Fruit fly (Drosophila melanogaster): ENCODE results near the gene Snmp1.

Snmp1 gene

DNA sequence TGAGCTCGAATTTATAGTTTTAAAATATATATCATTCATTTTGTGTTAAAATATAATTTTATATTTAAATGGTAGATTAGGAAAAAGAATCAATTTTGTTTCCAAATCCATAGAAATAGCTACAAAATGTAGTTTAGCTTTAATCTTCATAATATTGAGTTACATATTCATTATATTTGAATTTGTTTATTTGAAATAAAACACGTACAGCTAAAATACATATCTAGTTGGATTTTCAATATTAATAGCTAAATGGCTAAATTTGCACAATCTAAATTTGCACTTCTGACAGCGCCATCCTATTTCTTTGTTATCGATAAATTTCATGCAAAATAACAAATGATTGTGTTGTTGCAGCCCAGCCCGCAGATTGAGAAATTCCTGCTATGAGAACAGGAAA, 34.1 kb downstream of the Snmp1 start, which contains the start of gene Usp8 (continued):
- peak; percentile 8 for TF ChIP-seq CG18619 (GFP tag; optimal IDR thresholded peaks at IDR 0.05)
- TF ChIP-seq Sry-δ (GFP tag; optimal IDR thresholded peaks at IDR 0.05): no peak
- peak; percentile 18 for TF ChIP-seq sens (GFP tag)
- peak; percentile 24 for TF ChIP-seq pzg (GFP tag; optimal IDR thresholded peaks at IDR 0.05)
- TF ChIP-seq E2f2 (GFP tag; IDR thresholded peaks at IDR 0.05): peak; percentile 14; the same call in 1 of the 2 replicates
- TF ChIP-seq insv (GFP tag; optimal IDR thresholded peaks at IDR 0.05): peak in 1 of 2 experiments; percentile 26
- TF ChIP-seq Med (GFP tag): peak; percentile 33
- peak; percentile 45 for TF ChIP-seq Dek (tag; optimal IDR thresholded peaks at IDR 0.05)
- peak; percentile 62 for TF ChIP-seq CG13424 (tag; optimal IDR thresholded peaks at IDR 0.05)
- peak; percentile 28 for TF ChIP-seq Abd-B (GFP tag; optimal IDR thresholded peaks at IDR 0.05)
- TF ChIP-seq CG2712 (tag; optimal IDR thresholded peaks at IDR 0.05): peak; percentile 66
- TF ChIP-seq hbn (GFP tag; IDR thresholded peaks at IDR 0.05; ENCODE audit: partially characterized antibody): no peak
- 0 out of 3 replicates have a peak, but pooled peaks have one; percentile 47 for TF ChIP-seq HLH4C (GFP tag; IDR thresholded peaks at IDR 0.05; ENCODE audit: partially characterized antibody)
- TF ChIP-seq CoRest (tag; optimal IDR thresholded peaks at IDR 0.05): peak; percentile 68
- peak; percentile 29 for TF ChIP-seq Hr3 (GFP tag; optimal IDR thresholded peaks at IDR 0.05)
- no peak for TF ChIP-seq pfk (GFP tag; optimal IDR thresholded peaks at IDR 0.05)
- TF ChIP-seq CG9817 (tag; optimal IDR thresholded peaks at IDR 0.05): peak; percentile 24
- peak; percentile 76 for TF ChIP-seq CG12391 (tag; optimal IDR thresholded peaks at IDR 0.05)
- peak; percentile 23 for TF ChIP-seq gcm (GFP tag; optimal IDR thresholded peaks at IDR 0.05)
- no peak for TF ChIP-seq CG4854 (GFP tag; optimal IDR thresholded peaks at IDR 0.05)
- peak; percentile 43; the same call in 1 of the 2 replicates for TF ChIP-seq MBD-R2 (GFP tag; IDR thresholded peaks at IDR 0.05)
- TF ChIP-seq maf-S (GFP tag; optimal IDR thresholded peaks at IDR 0.05): no peak
- no peak for TF ChIP-seq gfzf (GFP tag; optimal IDR thresholded peaks at IDR 0.05)
- no peak for TF ChIP-seq Dip2 (GFP tag; IDR thresholded peaks at IDR 0.05)
- peak in 1 of 2 experiments; percentile 74 for TF ChIP-seq crp (GFP tag; optimal IDR thresholded peaks at IDR 0.05)
- TF ChIP-seq CG9932 (GFP tag; IDR thresholded peaks at IDR 0.05): peak; percentile 46; the same call in 1 of the 2 replicates
- TF ChIP-seq lilli (GFP tag; optimal IDR thresholded peaks at IDR 0.05): peak; percentile 18
- TF ChIP-seq row (GFP tag; IDR thresholded peaks at IDR 0.05): peak; percentile 80
- TF ChIP-seq lola (GFP tag; optimal IDR thresholded peaks at IDR 0.05): peak in 1 of 3 experiments; percentile 63
- peak; percentile 13 for TF ChIP-seq BEAF-32 (GFP tag; optimal IDR thresholded peaks at IDR 0.05)
- no peak for TF ChIP-seq jigr1 (GFP tag; IDR thresholded peaks at IDR 0.05)
- TF ChIP-seq CG43689 (GFP tag; IDR thresholded peaks at IDR 0.05): no peak
- TF ChIP-seq CG6689 (GFP tag; IDR thresholded peaks at IDR 0.05): 0 out of 2 replicates have a peak, but pooled peaks have one; percentile 7
- no peak for TF ChIP-seq emc (GFP tag; optimal IDR thresholded peaks at IDR 0.05)
- TF ChIP-seq dysf (GFP tag; IDR thresholded peaks at IDR 0.05): 0 out of 3 replicates have a peak, but pooled peaks have one; percentile 40
- peak; percentile 65 for TF ChIP-seq CG30403 (GFP tag; optimal IDR thresholded peaks at IDR 0.05)
- TF ChIP-seq Ptx1 (GFP tag; IDR thresholded peaks at IDR 0.05): peak; percentile 25; the same call in 1 of the 2 replicates
- TF ChIP-seq nerfin-1 (tag; optimal IDR thresholded peaks at IDR 0.05): peak; percentile 11
- no peak for TF ChIP-seq CG11093 (GFP tag; IDR thresholded peaks at IDR 0.05)
- TF ChIP-seq CG11723 (GFP tag; optimal IDR thresholded peaks at IDR 0.05): no peak
- TF ChIP-seq CG9215 (GFP tag; IDR thresholded peaks at IDR 0.05): no peak
- TF ChIP-seq kay (GFP tag; optimal IDR thresholded peaks at IDR 0.05): no peak
- TF ChIP-seq CG9797 (GFP tag; optimal IDR thresholded peaks at IDR 0.05): no peak
- TF ChIP-seq sug (tag; optimal IDR thresholded peaks at IDR 0.05): peak; percentile 49
- no peak for TF ChIP-seq CG11504 (tag; optimal IDR thresholded peaks at IDR 0.05)
- no peak for TF ChIP-seq hkb (optimal IDR thresholded peaks at IDR 0.05)
- no peak for TF ChIP-seq hkb (GFP tag; IDR thresholded peaks at IDR 0.05)
- TF ChIP-seq twi (tag; optimal IDR thresholded peaks at IDR 0.05): peak; percentile 2
- peak; percentile 9 for TF ChIP-seq CTCF (GFP tag; optimal IDR thresholded peaks at IDR 0.05)
- peak; percentile 8 for TF ChIP-seq PHDP (tag; optimal IDR thresholded peaks at IDR 0.05)
- peak; percentile 20 for TF ChIP-seq YL-1 (GFP tag; optimal IDR thresholded peaks at IDR 0.05)
